Worm (Caenorhabditis elegans) whole organism, early embryonic: Measurements from ENCODE around the gene C32D5.10.

Experiments used
- F13C5.2 ChIP-seq: sonication (generic microtip); optimal IDR thresholded peaks from 2 replicates; lab custom pipeline; 2017; ENCODE audit warnings: mild to moderate bottlenecking, missing genetic modification characterization, inconsistent platforms, missing compliant biosample characterization
- ets-7 ChIP-seq: sonication (generic microtip); optimal IDR thresholded peaks from 2 replicates; lab custom pipeline; 2016; ENCODE audit warnings: missing genotype, missing genetic modification characterization, missing compliant biosample characterization

The C32D5.10 gene

ce11 chrII:6303209-6303740 is 48.5 kb downstream of the C32D5.10 start, which contains the start of gene C29F5.1:
Gene C29F5.1 (plus strand): TSS chrII:6303525.
- no peak for TF ChIP-seq F13C5.2 (tag; lab: Kevin White, UChicago)
- TF ChIP-seq ets-7 (tag; lab: Kevin White, UChicago) = no peak
